Fruit fly (Drosophila melanogaster) whole organism, prepupa: Measurements from ENCODE around the gene Myo31DF.

Source experiments
- Blimp-1 ChIP-seq: fragments of 200-800 bp; sonication (Bioruptor generic); optimal IDR thresholded peaks from 3 replicates; lab custom pipeline; 2017; ENCODE audit warnings: missing biosample characterization, missing genetic modification characterization, mild to moderate bottlenecking, moderate library complexity, missing genetic modification reagents
- CG11762 ChIP-seq: fragments of 200-800 bp; sonication (Bioruptor generic); optimal IDR thresholded peaks from 3 replicates; lab custom pipeline; 2016; ENCODE audit warnings: missing biosample characterization, missing genetic modification characterization; ENCODE audit not compliant: insufficient read depth
- CG11902 ChIP-seq: fragments of 200-800 bp; sonication (Bioruptor generic); optimal IDR thresholded peaks from 3 replicates; lab custom pipeline; 2016; ENCODE audit warnings: missing biosample characterization, missing genetic modification characterization
- CG16779 ChIP-seq: fragments of 200-800 bp; sonication (Bioruptor generic); optimal IDR thresholded peaks from 3 replicates; lab custom pipeline; 2017; ENCODE audit warnings: missing biosample characterization, mild to moderate bottlenecking, missing genetic modification characterization
- CG6276 ChIP-seq: fragments of 200-800 bp; sonication (Bioruptor generic); optimal IDR thresholded peaks from 2 replicates; lab custom pipeline; 2017; ENCODE audit warnings: missing biosample characterization, mild to moderate bottlenecking, missing genetic modification characterization
- CG6808 ChIP-seq: fragments of 200-800 bp; sonication (Bioruptor generic); optimal IDR thresholded peaks from 3 replicates; lab custom pipeline; 2017; ENCODE audit warnings: missing biosample characterization, missing genetic modification characterization, mild to moderate bottlenecking, moderate library complexity, missing genetic modification reagents
- CG7368 ChIP-seq: fragments of 200-800 bp; sonication (Bioruptor generic); optimal IDR thresholded peaks from 3 replicates; lab custom pipeline; 2016; ENCODE audit warnings: missing biosample characterization, missing genetic modification characterization
- CG8319 ChIP-seq: fragments of 200-800 bp; sonication (Bioruptor generic); optimal IDR thresholded peaks from 3 replicates; lab custom pipeline; 2016; ENCODE audit warnings: missing biosample characterization, missing genetic modification characterization
- Ets96B ChIP-seq: fragments of 200-800 bp; optimal IDR thresholded peaks from 2 replicates; lab custom pipeline; 2019; ENCODE audit warnings: missing biosample characterization, mild to moderate bottlenecking, missing genetic modification characterization, moderate library complexity
- Hr39 ChIP-seq: fragments of 200-800 bp; sonication (Bioruptor generic); optimal IDR thresholded peaks from 2 replicates; lab custom pipeline; 2016; ENCODE audit warnings: missing biosample characterization, missing genetic modification characterization
- OdsH ChIP-seq: fragments of 200-800 bp; sonication (Bioruptor generic); optimal IDR thresholded peaks from 3 replicates; lab custom pipeline; 2016; ENCODE audit warnings: missing biosample characterization, missing genetic modification characterization
- net ChIP-seq: fragments of 200-800 bp; sonication (Bioruptor generic); optimal IDR thresholded peaks from 3 replicates; lab custom pipeline; 2016; ENCODE audit warnings: missing biosample characterization, missing genetic modification characterization
- svp ChIP-seq: fragments of 200-800 bp; sonication (Bioruptor generic); peaks from one replicate; lab custom pipeline; 2016; ENCODE audit warnings: missing biosample characterization, missing genetic modification characterization
- vri ChIP-seq: fragments of 200-800 bp; sonication (Bioruptor generic); optimal IDR thresholded peaks from 3 replicates; lab custom pipeline; 2016; ENCODE audit warnings: missing biosample characterization, mild to moderate bottlenecking, missing genetic modification characterization

dm6 chr2L:10530089-10530488 lies 23.5 kb upstream of the Myo31DF start:
- TF ChIP-seq CG8319 (GFP tag; lab: Kevin White, UChicago) (no peak), Blimp-1 (GFP tag; lab: Kevin White, UChicago) (no peak), CG11762 (no peak), svp (GFP tag; lab: Kevin White, UChicago) (peak; percentile 93), CG6276 (GFP tag; lab: Kevin White, UChicago) (no peak), CG11902 (no peak), CG6808 (GFP tag; lab: Kevin White, UChicago) (no peak), Hr39 (no peak), OdsH (GFP tag; lab: Kevin White, UChicago) (no peak), CG7368 (no peak), Ets96B (no peak), net (GFP tag; lab: Kevin White, UChicago) (no peak), CG16779 (tag; lab: Kevin White, UChicago) (no peak), vri (GFP tag; lab: Kevin White, UChicago) (no peak)
